Fruit fly (Drosophila melanogaster): Measurements from ENCODE around the gene CG31191.

- TF ChIP-seq kay (GFP tag; ENCODE audit: borderline replicate concordance) = no peak
- no peak for TF ChIP-seq toe (GFP tag; optimal IDR thresholded peaks at IDR 0.05)
- TF ChIP-seq cnc (optimal IDR thresholded peaks at IDR 0.05) = no peak
These were observed 32.5 kb upstream of the CG31191 start, which contains the start of gene Calx for dm6 chr3R:20977846-20978295.
